Worm (Caenorhabditis elegans) whole organism, young adult: Measurements from ENCODE around the gene ZK666.11.

Experiments
- B0336.3 ChIP-seq: fragments of 200-800 bp; sonication (Bioruptor generic); IDR thresholded peaks from 2 replicates; pipeline ENCODE4 v1.3.6; 2022; ENCODE audit warnings: missing genetic modification characterization, missing compliant biosample characterization
- F37B4.10 ChIP-seq: fragments of 200-800 bp; sonication (Bioruptor generic); IDR thresholded peaks from 2 replicates; pipeline ENCODE4 v1.3.6; 2022; ENCODE audit warnings: missing genetic modification characterization, missing compliant biosample characterization
- F55B11.4 ChIP-seq: sonication (generic microtip); optimal IDR thresholded peaks from 2 replicates; lab custom pipeline; 2016; ENCODE audit warnings: missing compliant biosample characterization, missing genetic modification characterization, borderline replicate concordance; ENCODE audit not compliant: insufficient read depth
- K11D2.4 ChIP-seq: fragments of 200-800 bp; sonication (Bioruptor generic); IDR thresholded peaks from 2 replicates; pipeline ENCODE4 v1.3.6; 2022; ENCODE audit warnings: missing genetic modification reagents, missing genetic modification characterization, missing compliant biosample characterization
- Y53F4B.3 ChIP-seq: fragments of 200-800 bp; sonication (Bioruptor generic); IDR thresholded peaks from 2 replicates; pipeline ENCODE4 v1.3.6; 2022; ENCODE audit warnings: missing genetic modification reagents, missing genetic modification characterization, missing compliant biosample characterization
- Y95B8A.8 ChIP-seq: fragments of 200-800 bp; sonication (Bioruptor generic); IDR thresholded peaks from 2 replicates; pipeline ENCODE4 v1.3.6; 2022; ENCODE audit warnings: missing genetic modification reagents, missing genetic modification characterization, missing compliant biosample characterization
- ZK185.1 ChIP-seq: sonication (generic microtip); optimal IDR thresholded peaks from 2 replicates; lab custom pipeline; 2016; ENCODE audit warnings: mild to moderate bottlenecking, missing genetic modification characterization, missing compliant biosample characterization; ENCODE audit not compliant: poor library complexity, severe bottlenecking
- ama-1 ChIP-seq, 3 experiments: fragments of 150-350 bp in 1 of 3; sonication (generic microtip) in 2 of 3; optimal IDR thresholded peaks; 2 replicates each; lab custom pipeline; 2014 to 2018; ENCODE audit warnings: missing biosample characterization in 2 of 3, missing genetic modification characterization in 2 of 3, missing genetic modification reagents in 2 of 3
- atf-7 ChIP-seq: sonication (generic microtip); optimal IDR thresholded peaks from 2 replicates; lab custom pipeline; 2017; ENCODE audit warnings: mild to moderate bottlenecking, missing genetic modification characterization, missing compliant biosample characterization
- attf-5 ChIP-seq: fragments of 200-800 bp; sonication (Bioruptor generic); optimal IDR thresholded peaks from 2 replicates; lab custom pipeline; 2018; ENCODE audit warnings: mild to moderate bottlenecking, missing genetic modification characterization, missing compliant biosample characterization
- bed-2 ChIP-seq: fragments of 200-800 bp; sonication (Bioruptor generic); IDR thresholded peaks from 2 replicates; pipeline ENCODE4 v1.3.6; 2022; ENCODE audit warnings: missing genetic modification reagents, missing genetic modification characterization, missing compliant biosample characterization
- cebp-1 ChIP-seq, 2 experiments: fragments of 200-800 bp in 1 of 2; sonication (Bioruptor generic) in 1 of 2; sonication (generic microtip) in 1 of 2; IDR thresholded peaks in 1 of 2; optimal IDR thresholded peaks in 1 of 2; 2 replicates each; pipeline versions ENCODE4 v1.3.6 to Lab custom; 2017 to 2022; ENCODE audit warnings: missing compliant biosample characterization in 2 of 2, missing genetic modification characterization in 2 of 2, mild to moderate bottlenecking in 1 of 2, missing genetic modification reagents in 1 of 2, moderate library complexity in 1 of 2
- cebp-2 ChIP-seq: fragments of 200-800 bp; sonication (Bioruptor generic); IDR thresholded peaks from 2 replicates; pipeline ENCODE4 v1.3.6; 2022; ENCODE audit warnings: missing genetic modification characterization, missing compliant biosample characterization
- ceh-79 ChIP-seq: sonication (generic microtip); optimal IDR thresholded peaks from 2 replicates; lab custom pipeline; 2017; ENCODE audit warnings: mild to moderate bottlenecking, missing genetic modification characterization, missing compliant biosample characterization
- ceh-91 ChIP-seq: fragments of 200-800 bp; sonication (Bioruptor generic); IDR thresholded peaks from 2 replicates; pipeline ENCODE4 v1.3.6; 2022; ENCODE audit warnings: missing genetic modification reagents, missing genetic modification characterization, missing compliant biosample characterization
- chd-7 ChIP-seq: sonication (generic microtip); optimal IDR thresholded peaks from 2 replicates; lab custom pipeline; 2016; ENCODE audit warnings: mild to moderate bottlenecking, missing genetic modification characterization, moderate library complexity, missing compliant biosample characterization
- die-1 ChIP-seq: sonication (generic microtip); optimal IDR thresholded peaks from 2 replicates; lab custom pipeline; 2016; ENCODE audit warnings: missing genotype, mild to moderate bottlenecking, missing genetic modification characterization, missing compliant biosample characterization
- dox-1 ChIP-seq: fragments of 200-800 bp; sonication (Bioruptor generic); IDR thresholded peaks from 2 replicates; pipeline ENCODE4 v1.3.6; 2022; ENCODE audit warnings: missing genetic modification reagents, missing genetic modification characterization, missing compliant biosample characterization
- efl-1 ChIP-seq: fragments of 150-350 bp; optimal IDR thresholded peaks from 2 replicates; lab custom pipeline; 2014; ENCODE audit warnings: missing biosample characterization, missing genetic modification reagents, missing genetic modification characterization
- fkh-3 ChIP-seq: sonication (generic microtip); optimal IDR thresholded peaks from 2 replicates; lab custom pipeline; 2016; ENCODE audit warnings: mild to moderate bottlenecking, missing genetic modification characterization, missing compliant biosample characterization
- hmg-1.2 ChIP-seq: fragments of 200-800 bp; sonication (Bioruptor generic); IDR thresholded peaks from 2 replicates; pipeline ENCODE4 v1.3.6; 2022; ENCODE audit warnings: missing genetic modification reagents, missing genetic modification characterization, missing compliant biosample characterization
- hrde-1 ChIP-seq: sonication (generic microtip); optimal IDR thresholded peaks from 2 replicates; lab custom pipeline; 2016; ENCODE audit warnings: missing genetic modification characterization, mild to moderate bottlenecking, missing compliant biosample characterization, moderate library complexity, missing genotype, missing genetic modification reagents, borderline replicate concordance
- hsf-1 ChIP-seq: fragments of 200-800 bp; sonication (Bioruptor generic); IDR thresholded peaks from 2 replicates; pipeline ENCODE4 v1.3.6; 2022; ENCODE audit warnings: missing genetic modification reagents, missing genetic modification characterization, missing compliant biosample characterization
- let-607 ChIP-seq, 2 experiments: fragments of 200-800 bp in 1 of 2; sonication (Bioruptor generic) in 1 of 2; sonication (generic microtip) in 1 of 2; optimal IDR thresholded peaks; 2 replicates each; lab custom pipeline; 2016 to 2018; ENCODE audit warnings: mild to moderate bottlenecking in 2 of 2, missing compliant biosample characterization in 2 of 2, missing genetic modification characterization in 2 of 2, moderate library complexity in 2 of 2, missing genotype in 1 of 2
- lin-40 ChIP-seq: sonication (generic microtip); optimal IDR thresholded peaks from 2 replicates; lab custom pipeline; 2016; ENCODE audit warnings: missing genetic modification characterization, mild to moderate bottlenecking, missing compliant biosample characterization, missing genotype, missing genetic modification reagents
- lin-54 ChIP-seq: fragments of 200-800 bp; sonication (Bioruptor generic); optimal IDR thresholded peaks from 2 replicates; lab custom pipeline; 2018; ENCODE audit warnings: mild to moderate bottlenecking, missing genetic modification characterization, missing compliant biosample characterization
- lsl-1 ChIP-seq: fragments of 200-800 bp; sonication (Bioruptor generic); optimal IDR thresholded peaks from 2 replicates; lab custom pipeline; 2018; ENCODE audit warnings: mild to moderate bottlenecking, missing genetic modification characterization, moderate library complexity, missing compliant biosample characterization
- madf-3 ChIP-seq: fragments of 200-800 bp; sonication (Bioruptor generic); IDR thresholded peaks from 2 replicates; pipeline ENCODE4 v1.3.6; 2022; ENCODE audit warnings: missing genetic modification reagents, missing genetic modification characterization, missing compliant biosample characterization
- madf-6 ChIP-seq: fragments of 200-800 bp; sonication (Bioruptor generic); IDR thresholded peaks from 2 replicates; pipeline ENCODE4 v1.3.6; 2022; ENCODE audit warnings: missing genetic modification reagents, missing genetic modification characterization, missing compliant biosample characterization
- madf-8 ChIP-seq: fragments of 200-800 bp; sonication (Bioruptor generic); conservative IDR thresholded peaks from 2 replicates; pipeline ENCODE4 v1.3.6; 2022; ENCODE audit warnings: missing genetic modification reagents, missing genetic modification characterization, missing compliant biosample characterization
- mel-28 ChIP-seq: sonication (generic microtip); optimal IDR thresholded peaks from 2 replicates; lab custom pipeline; 2016; ENCODE audit warnings: borderline replicate concordance, mild to moderate bottlenecking, missing genetic modification characterization, missing compliant biosample characterization
- nfya-2 ChIP-seq: fragments of 200-800 bp; sonication (Bioruptor generic); IDR thresholded peaks from 2 replicates; pipeline ENCODE4 v1.3.6; 2022; ENCODE audit warnings: missing genetic modification reagents, missing genetic modification characterization, missing compliant biosample characterization
- nfyb-1 ChIP-seq: fragments of 200-800 bp; sonication (Bioruptor generic); IDR thresholded peaks from 2 replicates; pipeline ENCODE4 v1.3.6; 2022; ENCODE audit warnings: missing genetic modification reagents, missing genetic modification characterization, missing compliant biosample characterization
- nhr-80 ChIP-seq: sonication (generic microtip); optimal IDR thresholded peaks from 2 replicates; lab custom pipeline; 2016; ENCODE audit warnings: missing genetic modification characterization, missing compliant biosample characterization
- pbrm-1 ChIP-seq: fragments of 200-800 bp; sonication (Bioruptor generic); IDR thresholded peaks from 2 replicates; pipeline ENCODE4 v1.3.6; 2022; ENCODE audit warnings: missing genetic modification reagents, missing genetic modification characterization, missing compliant biosample characterization
- repo-1 ChIP-seq: sonication (generic microtip); optimal IDR thresholded peaks from 2 replicates; lab custom pipeline; 2017; ENCODE audit warnings: mild to moderate bottlenecking, missing genetic modification characterization, missing compliant biosample characterization
- rpc-1 ChIP-seq, 2 experiments: fragments of 150-350 bp in 1 of 2; sonication (generic microtip) in 1 of 2; optimal IDR thresholded peaks; 2 replicates each; lab custom pipeline; 2014 to 2018; ENCODE audit warnings: missing biosample characterization in 1 of 2, missing genetic modification characterization in 1 of 2, missing genetic modification reagents in 1 of 2, missing genotype in 1 of 2
- sea-2 ChIP-seq: fragments of 200-800 bp; sonication (Bioruptor generic); IDR thresholded peaks from 2 replicates; pipeline ENCODE4 v1.3.6; 2022; ENCODE audit warnings: missing genetic modification characterization, missing compliant biosample characterization
- snpc-3.4 ChIP-seq: sonication (generic microtip); optimal IDR thresholded peaks from 2 replicates; lab custom pipeline; 2017; ENCODE audit warnings: missing genetic modification characterization, mild to moderate bottlenecking, missing compliant biosample characterization, antibody characterized with exemption, moderate library complexity, missing genotype, missing genetic modification reagents
- snpc-4 ChIP-seq, 5 experiments: fragments of 150-350 bp in 1 of 5; sonication (generic microtip) in 4 of 5; optimal IDR thresholded peaks; 2 replicates each; lab custom pipeline; 2014 to 2018; ENCODE audit warnings: missing genetic modification characterization in 5 of 5, missing biosample characterization in 3 of 5, antibody characterized with exemption in 2 of 5, mild to moderate bottlenecking in 2 of 5, missing compliant biosample characterization in 2 of 5, missing genotype in 2 of 5, moderate library complexity in 2 of 5, missing genetic modification reagents in 1 of 5
- tbp1 ChIP-seq: fragments of 200-800 bp; sonication (Bioruptor generic); optimal IDR thresholded peaks from 2 replicates; lab custom pipeline; 2018; ENCODE audit warnings: mild to moderate bottlenecking, missing genetic modification characterization, missing compliant biosample characterization
- xnd-1 ChIP-seq: sonication (generic microtip); optimal IDR thresholded peaks from 2 replicates; lab custom pipeline; 2016; ENCODE audit warnings: missing genotype, missing genetic modification reagents, missing genetic modification characterization, missing compliant biosample characterization
- zfh-2 ChIP-seq: fragments of 200-800 bp; sonication (Bioruptor generic); conservative IDR thresholded peaks from 2 replicates; pipeline ENCODE4 v1.3.6; 2022; ENCODE audit warnings: missing genetic modification reagents, missing genetic modification characterization, missing compliant biosample characterization
- zim-3 ChIP-seq: sonication (generic microtip); optimal IDR thresholded peaks from 2 replicates; lab custom pipeline; 2017; ENCODE audit warnings: mild to moderate bottlenecking, missing genetic modification characterization, moderate library complexity, missing compliant biosample characterization

The ZK666.11 gene

ce11 chrII:10444971-10445707, 37.2 kb upstream of the ZK666.11 start:
- TF ChIP-seq snpc-3.4 (tag; lab: Kevin White, UChicago) (peak; percentile 28), rpc-1 (optimal IDR thresholded peaks at IDR 0.05; lab: Kevin White, UChicago) (no peak), rpc-1 (tag; optimal IDR thresholded peaks at IDR 0.05; lab: Kevin White, UChicago) (no peak), snpc-4 (GFP tag; optimal IDR thresholded peaks at IDR 0.05; lab: Kevin White, UChicago) (no peak), snpc-4 (tag; optimal IDR thresholded peaks at IDR 0.05; lab: Kevin White, UChicago) (no peak), nfya-2 (no peak), F37B4.10 (GFP tag; lab: Robert Waterston, UW) (no peak), mel-28 (tag; lab: Kevin White, UChicago) (no peak), ceh-79 (tag; lab: Kevin White, UChicago) (no peak), Y95B8A.8 (GFP tag; lab: Robert Waterston, UW) (no peak), K11D2.4 (GFP tag; lab: Robert Waterston, UW) (no peak), hsf-1 (no peak), Y53F4B.3 (GFP tag; lab: Robert Waterston, UW) (no peak), madf-8 (peak; percentile 86), zim-3 (tag; lab: Kevin White, UChicago) (no peak), pbrm-1 (GFP tag; lab: Robert Waterston, UW) (no peak), F55B11.4 (tag; lab: Kevin White, UChicago) (no peak), ama-1 (optimal IDR thresholded peaks at IDR 0.05; lab: Kevin White, UChicago) (no peak), ama-1 (GFP tag; optimal IDR thresholded peaks at IDR 0.05; lab: Kevin White, UChicago) (no peak), madf-6 (GFP tag; lab: Robert Waterston, UW) (peak; percentile 83), atf-7 (tag; lab: Kevin White, UChicago) (no peak), lin-40 (tag; lab: Kevin White, UChicago) (no peak), lsl-1 (GFP tag; lab: Kevin White, UChicago) (peak; percentile 76), bed-2 (no peak), lin-54 (GFP tag; lab: Kevin White, UChicago) (no peak), fkh-3 (tag; lab: Kevin White, UChicago) (no peak), die-1 (no peak), zfh-2 (GFP tag; lab: Robert Waterston, UW) (no peak), let-607 (tag; optimal IDR thresholded peaks at IDR 0.05; lab: Kevin White, UChicago) (no peak), ZK185.1 (no peak), efl-1 (GFP tag; lab: Kevin White, UChicago) (no peak), B0336.3 (no peak), xnd-1 (peak; percentile 57)

- peak; percentile 46; the same call in 1 of the 2 replicates for TF ChIP-seq B0336.3
- TF ChIP-seq chd-7: peak; percentile 10
- TF ChIP-seq dox-1: 0 out of 2 replicates have a peak, but pooled peaks have one; percentile 53
- TF ChIP-seq attf-5 (GFP tag; lab: Kevin White, UChicago): peak; percentile 50
- TF ChIP-seq cebp-2 (GFP tag; lab: Robert Waterston, UW): 0 out of 2 replicates have a peak, but pooled peaks have one; percentile 40
- TF ChIP-seq repo-1: peak; percentile 50
- no peak for TF ChIP-seq ceh-91 (GFP tag; lab: Robert Waterston, UW)
- peak; percentile 35; the same call in 1 of the 2 replicates for TF ChIP-seq nfyb-1
- TF ChIP-seq hrde-1 (tag; lab: Kevin White, UChicago): no peak
- peak; percentile 62 for TF ChIP-seq nhr-80 (tag; lab: Kevin White, UChicago)
- TF ChIP-seq hmg-1.2 (GFP tag; lab: Robert Waterston, UW): peak; percentile 20; the same call in 1 of the 2 replicates
- no peak for TF ChIP-seq tbp1
- peak; percentile 86 for TF ChIP-seq cebp-1 (GFP tag; IDR thresholded peaks at IDR 0.05; lab: Robert Waterston, UW)
- TF ChIP-seq cebp-1 (tag; optimal IDR thresholded peaks at IDR 0.05; lab: Kevin White, UChicago): peak; percentile 93
- TF ChIP-seq sea-2 (GFP tag; lab: Robert Waterston, UW): 0 out of 2 replicates have a peak, but pooled peaks have one; percentile 12
- TF ChIP-seq F55B11.4 (tag; lab: Kevin White, UChicago): no peak
- TF ChIP-seq madf-3: no peak
- TF ChIP-seq die-1: peak; percentile 8
- TF ChIP-seq, all 124 proteins: peak for 12
Measured at ce11 chrII:10445738-10446137, 36.6 kb upstream of the ZK666.11 start.
